Fruit fly (Drosophila melanogaster): ENCODE data around the gene CG2150.

Gene CG2150

dm6 chr3R:31812117-31812975 lies 47.8 kb upstream of the CG2150 start, which contains the start of the genes FeCH and RhoGAP100F (continued):
- peak; percentile 19 for TF ChIP-seq Ets97D (GFP tag; optimal IDR thresholded peaks at IDR 0.05)
- peak; percentile 41 for TF ChIP-seq CG5180 (GFP tag; optimal IDR thresholded peaks at IDR 0.05)
- TF ChIP-seq so (GFP tag; IDR thresholded peaks at IDR 0.05), result no peak
- TF ChIP-seq CG11723 (GFP tag; optimal IDR thresholded peaks at IDR 0.05), result no peak
- TF ChIP-seq CG10267 (tag; optimal IDR thresholded peaks at IDR 0.05), result peak; percentile 37
- TF ChIP-seq knrl (GFP tag; IDR thresholded peaks at IDR 0.05; ENCODE audit: partially characterized antibody), result peak; percentile 40; the same call in 1 of the 3 replicates
- TF ChIP-seq CG10147 (GFP tag; optimal IDR thresholded peaks at IDR 0.05), result no peak
- peak; percentile 91 for TF ChIP-seq ewg (GFP tag; optimal IDR thresholded peaks at IDR 0.05)
- peak; percentile 35; the same call in 1 of the 2 replicates for TF ChIP-seq CG13287 (GFP tag; IDR thresholded peaks at IDR 0.05; ENCODE audit: partially characterized antibody)
- peak; percentile 73 for TF ChIP-seq MBD-R2 (GFP tag; IDR thresholded peaks at IDR 0.05)
- TF ChIP-seq CG31441 (GFP tag; IDR thresholded peaks at IDR 0.05), result no peak
- peak; percentile 64 for TF ChIP-seq CG9797 (GFP tag; optimal IDR thresholded peaks at IDR 0.05)
- TF ChIP-seq BEAF-32 (GFP tag; optimal IDR thresholded peaks at IDR 0.05), result peak; percentile 24
- TF ChIP-seq ranshi (GFP tag; IDR thresholded peaks at IDR 0.05), result no peak
- TF ChIP-seq gfzf (GFP tag; optimal IDR thresholded peaks at IDR 0.05), result peak; percentile 81
- peak; percentile 59 for TF ChIP-seq CG10321 (GFP tag; IDR thresholded peaks at IDR 0.05)
- peak; percentile 56 for TF ChIP-seq cg (GFP tag; optimal IDR thresholded peaks at IDR 0.05)
- TF ChIP-seq sens (GFP tag), result peak; percentile 29
- 0 out of 3 replicates have a peak, but pooled peaks have one; percentile 16 for TF ChIP-seq dysf (GFP tag; IDR thresholded peaks at IDR 0.05)
- no peak for TF ChIP-seq abd-A (tag; optimal IDR thresholded peaks at IDR 0.05)
- TF ChIP-seq unc-4 (GFP tag; IDR thresholded peaks at IDR 0.05; ENCODE audit: partially characterized antibody), result 0 out of 2 replicates have a peak, but pooled peaks have one; percentile 26
- no peak for TF ChIP-seq pb (GFP tag; optimal IDR thresholded peaks at IDR 0.05)
- peak; percentile 29 for TF ChIP-seq Ets65A (GFP tag)
- peak; percentile 49 for TF ChIP-seq Hr3 (GFP tag; optimal IDR thresholded peaks at IDR 0.05)
- TF ChIP-seq Hand (GFP tag; optimal IDR thresholded peaks at IDR 0.05), result peak; percentile 5
- TF ChIP-seq sqz (GFP tag; optimal IDR thresholded peaks at IDR 0.05), result peak; percentile 52
- TF ChIP-seq CG1603 (tag; optimal IDR thresholded peaks at IDR 0.05), result peak; percentile 29
- peak in 1 of 2 experiments; percentile 96 for TF ChIP-seq Pdp1 (GFP tag; optimal IDR thresholded peaks at IDR 0.05)
- peak; percentile 32 for TF ChIP-seq CG15514 (GFP tag; optimal IDR thresholded peaks at IDR 0.05)
- TF ChIP-seq CG14710 (tag; optimal IDR thresholded peaks at IDR 0.05), result peak; percentile 34
- TF ChIP-seq CTCF (GFP tag; optimal IDR thresholded peaks at IDR 0.05), result peak; percentile 94
- peak; percentile 49 for TF ChIP-seq CG12659 (GFP tag; optimal IDR thresholded peaks at IDR 0.05)
- TF ChIP-seq Dll (GFP tag; IDR thresholded peaks at IDR 0.05; ENCODE audit: partially characterized antibody), result 0 out of 4 replicates have a peak, but pooled peaks have one; percentile 32
- peak; percentile 36 for TF ChIP-seq CG1832 (GFP tag; optimal IDR thresholded peaks at IDR 0.05)
- peak; percentile 64 for TF ChIP-seq E2f2 (GFP tag; IDR thresholded peaks at IDR 0.05)
- TF ChIP-seq Scr (GFP tag; IDR thresholded peaks at IDR 0.05; ENCODE audit: partially characterized antibody), result 0 out of 2 replicates have a peak, but pooled peaks have one; percentile 15
- no peak for TF ChIP-seq schlank (tag; optimal IDR thresholded peaks at IDR 0.05)
- 0 out of 2 replicates have a peak, but pooled peaks have one; percentile 40 for TF ChIP-seq tna (GFP tag; IDR thresholded peaks at IDR 0.05; ENCODE audit: partially characterized antibody)
- peak; percentile 51 for TF ChIP-seq Dp (GFP tag; optimal IDR thresholded peaks at IDR 0.05)
- TF ChIP-seq Deaf1 (tag; optimal IDR thresholded peaks at IDR 0.05), result peak; percentile 37
- no peak for TF ChIP-seq grau (tag; optimal IDR thresholded peaks at IDR 0.05)
- peak; percentile 44 for TF ChIP-seq CG12155 (GFP tag; optimal IDR thresholded peaks at IDR 0.05)
- peak in 1 of 2 experiments; percentile 23 for TF ChIP-seq crp (GFP tag; optimal IDR thresholded peaks at IDR 0.05)
- peak; percentile 73; the same call in 1 of the 4 replicates for TF ChIP-seq chinmo (GFP tag; IDR thresholded peaks at IDR 0.05; ENCODE audit: partially characterized antibody)
- peak; percentile 32 for TF ChIP-seq CG2116 (GFP tag; optimal IDR thresholded peaks at IDR 0.05)
- no peak for TF ChIP-seq Elba2 (GFP tag; optimal IDR thresholded peaks at IDR 0.05)
- TF ChIP-seq CG3726 (GFP tag; IDR thresholded peaks at IDR 0.05), result no peak

Data from whole organism, embryonic.